Fruit fly (Drosophila melanogaster) whole organism, prepupa: ENCODE measurements around the gene CG9130.

Source experiments
- Blimp-1 ChIP-seq: fragments of 200-800 bp; sonication (Bioruptor generic); optimal IDR thresholded peaks from 3 replicates; lab custom pipeline; 2017; ENCODE audit warnings: missing biosample characterization, missing genetic modification characterization, mild to moderate bottlenecking, moderate library complexity, missing genetic modification reagents
- CG6854 ChIP-seq: fragments of 200-800 bp; sonication (Bioruptor generic); optimal IDR thresholded peaks from 2 replicates; lab custom pipeline; 2017; ENCODE audit warnings: missing biosample characterization, mild to moderate bottlenecking, missing genetic modification characterization
- CG7368 ChIP-seq: fragments of 200-800 bp; sonication (Bioruptor generic); optimal IDR thresholded peaks from 3 replicates; lab custom pipeline; 2016; ENCODE audit warnings: missing biosample characterization, missing genetic modification characterization
- Gug ChIP-seq: fragments of 200-800 bp; sonication (Bioruptor generic); IDR thresholded peaks from 2 replicates; pipeline ENCODE4 v1.3.6; 2022; ENCODE audit warnings: missing biosample characterization, missing genetic modification characterization
- Hr4 ChIP-seq: fragments of 200-800 bp; sonication (Bioruptor generic); optimal IDR thresholded peaks from 3 replicates; lab custom pipeline; 2016; ENCODE audit warnings: missing biosample characterization, missing genetic modification characterization
- Sox102F ChIP-seq: fragments of 200-800 bp; sonication (Bioruptor generic); optimal IDR thresholded peaks from 2 replicates; lab custom pipeline; 2016; ENCODE audit warnings: missing biosample characterization, mild to moderate bottlenecking, missing genetic modification characterization
- cyc ChIP-seq: fragments of 200-800 bp; sonication (Bioruptor generic); optimal IDR thresholded peaks from 3 replicates; lab custom pipeline; 2016; ENCODE audit warnings: missing biosample characterization, missing genetic modification characterization
- svp ChIP-seq: fragments of 200-800 bp; sonication (Bioruptor generic); peaks from one replicate; lab custom pipeline; 2016; ENCODE audit warnings: missing biosample characterization, missing genetic modification characterization

- no peak for TF ChIP-seq Blimp-1 (GFP tag; lab: Kevin White, UChicago)
- no peak for TF ChIP-seq CG6854 (GFP tag; lab: Kevin White, UChicago)
- no peak for TF ChIP-seq Hr4 (GFP tag; lab: Kevin White, UChicago)
- no peak for TF ChIP-seq Sox102F
- no peak for TF ChIP-seq cyc
- TF ChIP-seq CG7368 (GFP tag; lab: Kevin White, UChicago), result no peak
- TF ChIP-seq svp (GFP tag; lab: Kevin White, UChicago), result no peak
- no peak for TF ChIP-seq Gug (GFP tag; lab: Robert Waterston, UW)
These were observed 29.2 kb downstream of the CG9130 start for dm6 chr3L:1280890-1281622.
